Worm (Caenorhabditis elegans) whole organism, L4 larva: ENCODE results near the gene acc-1.

Experiments used
- dmd-9 ChIP-seq: fragments of 200-800 bp; sonication (Bioruptor generic); IDR thresholded peaks from 2 replicates; pipeline ENCODE4 v1.3.6; 2022; ENCODE audit warnings: missing genetic modification reagents, missing genetic modification characterization, missing compliant biosample characterization
- egl-27 ChIP-seq: sonication (generic microtip); optimal IDR thresholded peaks from 3 replicates; lab custom pipeline; 2017; ENCODE audit warnings: missing biosample characterization, missing genetic modification reagents, missing genetic modification characterization
- fos-1 ChIP-seq: fragments of 150-350 bp; optimal IDR thresholded peaks from 2 replicates; lab custom pipeline; 2014; ENCODE audit warnings: missing biosample characterization, missing genetic modification characterization
- gei-8 ChIP-seq: fragments of 200-800 bp; sonication (Bioruptor generic); optimal IDR thresholded peaks from 2 replicates; lab custom pipeline; 2018; ENCODE audit warnings: mild to moderate bottlenecking, missing genetic modification characterization, missing compliant biosample characterization
- mdl-1 ChIP-seq, 2 experiments: fragments of 150-350 bp in 1 of 2; sonication (generic microtip) in 1 of 2; optimal IDR thresholded peaks; 2 replicates each; lab custom pipeline; 2014 to 2017; ENCODE audit warnings: missing biosample characterization in 2 of 2, missing genetic modification characterization in 2 of 2
- nhr-237 ChIP-seq: sonication (generic microtip); optimal IDR thresholded peaks from 2 replicates; lab custom pipeline; 2017; ENCODE audit warnings: missing biosample characterization, missing genetic modification characterization
- sdz-12 ChIP-seq: fragments of 200-800 bp; sonication (Bioruptor generic); optimal IDR thresholded peaks from 2 replicates; lab custom pipeline; 2018; ENCODE audit warnings: mild to moderate bottlenecking, missing genetic modification characterization, missing compliant biosample characterization
- ztf-11 ChIP-seq: fragments of 150-350 bp; optimal IDR thresholded peaks from 2 replicates; lab custom pipeline; 2014; ENCODE audit warnings: missing biosample characterization, missing genetic modification characterization

DNA sequence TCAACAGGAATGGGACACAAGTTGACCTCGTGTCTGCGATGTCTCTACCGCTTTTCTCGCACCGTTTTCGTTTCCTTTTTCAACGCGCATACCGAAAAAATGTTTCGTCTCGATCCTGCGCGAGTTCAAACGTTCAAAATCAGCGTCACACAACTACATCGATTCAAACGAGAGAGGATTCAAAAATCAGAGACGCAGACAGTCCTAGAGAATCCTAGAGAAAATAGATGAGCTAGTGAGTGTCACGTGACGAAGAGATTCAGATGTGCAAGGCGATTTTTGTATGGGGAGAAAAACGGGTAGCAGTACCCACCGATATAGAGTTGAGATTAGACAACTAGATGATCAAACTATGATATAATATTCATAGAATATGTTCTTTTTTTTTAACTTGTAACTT, 12.1 kb downstream of the acc-1 start:
- TF ChIP-seq sdz-12, result no peak
- TF ChIP-seq nhr-237 (tag; lab: Kevin White, UChicago), result no peak
- TF ChIP-seq ztf-11, result no peak
- no peak for TF ChIP-seq egl-27
- TF ChIP-seq fos-1, result no peak
- no peak for TF ChIP-seq gei-8
- no peak for TF ChIP-seq dmd-9 (GFP tag; lab: Robert Waterston, UW)
- peak; percentile 24 to 80 for TF ChIP-seq mdl-1 (tag; optimal IDR thresholded peaks at IDR 0.05; lab: Kevin White, UChicago)
